Fruit fly (Drosophila melanogaster) whole organism, embryonic: ENCODE data around the gene Bicra.

Experiments
- ATbp ChIP-seq: fragments of 200-800 bp; sonication (Bioruptor generic); optimal IDR thresholded peaks from 2 replicates; lab custom pipeline; 2017; ENCODE audit warnings: missing biosample characterization, mild to moderate bottlenecking, missing genetic modification characterization, missing genetic modification reagents
- Asciz ChIP-seq: fragments of 200-800 bp; sonication (Bioruptor generic); optimal IDR thresholded peaks from 2 replicates; lab custom pipeline; 2017; ENCODE audit warnings: missing biosample characterization, mild to moderate bottlenecking, missing genetic modification characterization, missing genetic modification reagents
- CG11456 ChIP-seq: fragments of 200-800 bp; sonication (Bioruptor generic); IDR thresholded peaks from 3 replicates; pipeline ENCODE4 v1.3.6; 2022; ENCODE audit warnings: missing biosample characterization, missing genetic modification characterization
- CG12769 ChIP-seq: fragments of 200-800 bp; sonication (Bioruptor generic); optimal IDR thresholded peaks from 2 replicates; lab custom pipeline; 2019; ENCODE audit warnings: missing biosample characterization, mild to moderate bottlenecking, missing genetic modification characterization, moderate library complexity
- CG15269 ChIP-seq: fragments of 200-800 bp; sonication (Bioruptor generic); optimal IDR thresholded peaks from 2 replicates; lab custom pipeline; 2018; ENCODE audit warnings: missing biosample characterization, mild to moderate bottlenecking, missing genetic modification characterization, moderate library complexity
- CG15479 ChIP-seq: fragments of 200-800 bp; sonication (Bioruptor generic); optimal IDR thresholded peaks from 3 replicates; lab custom pipeline; 2019; ENCODE audit warnings: missing biosample characterization, mild to moderate bottlenecking, missing genetic modification characterization, moderate library complexity
- CG15514 ChIP-seq: fragments of 200-800 bp; sonication (Bioruptor generic); optimal IDR thresholded peaks from 3 replicates; lab custom pipeline; 2017; ENCODE audit warnings: missing biosample characterization, missing genetic modification characterization, mild to moderate bottlenecking, moderate library complexity, missing genetic modification reagents
- CG17328 ChIP-seq: fragments of 200-800 bp; sonication (Bioruptor generic); IDR thresholded peaks from 2 replicates; pipeline ENCODE4 v1.3.6; 2022; ENCODE audit warnings: missing biosample characterization, missing genetic modification characterization
- CG17359 ChIP-seq: fragments of 200-800 bp; sonication (Bioruptor generic); optimal IDR thresholded peaks from 3 replicates; lab custom pipeline; 2018; ENCODE audit warnings: missing biosample characterization, mild to moderate bottlenecking, missing genetic modification characterization, moderate library complexity
- CG18476 ChIP-seq: fragments of 200-800 bp; sonication (Bioruptor generic); optimal IDR thresholded peaks from 2 replicates; lab custom pipeline; 2016; ENCODE audit warnings: missing biosample characterization, mild to moderate bottlenecking, missing genetic modification characterization
- CG2678 ChIP-seq: fragments of 200-800 bp; sonication (Bioruptor generic); optimal IDR thresholded peaks from 3 replicates; lab custom pipeline; 2019; ENCODE audit warnings: missing biosample characterization, mild to moderate bottlenecking, missing genetic modification characterization, moderate library complexity
- CG5953 ChIP-seq: fragments of 200-800 bp; sonication (Bioruptor generic); IDR thresholded peaks from 2 replicates; pipeline ENCODE4 v1.3.6; 2022; ENCODE audit warnings: missing biosample characterization, missing genetic modification characterization
- CG6175 ChIP-seq: fragments of 200-800 bp; sonication (Bioruptor generic); IDR thresholded peaks from 3 replicates; pipeline ENCODE4 v1.3.6; 2022; ENCODE audit warnings: missing biosample characterization, missing genetic modification characterization
- CG8290 ChIP-seq, 3 experiments: fragments of 200-800 bp; sonication (Bioruptor generic); optimal IDR thresholded peaks; 2 replicates each; lab custom pipeline; 2016 to 2019; ENCODE audit warnings: missing biosample characterization in 3 of 3, missing genetic modification characterization in 3 of 3, mild to moderate bottlenecking in 2 of 3, moderate library complexity in 1 of 3
- Camta ChIP-seq: fragments of 200-800 bp; sonication (Bioruptor generic); optimal IDR thresholded peaks from 2 replicates; lab custom pipeline; 2016; ENCODE audit warnings: missing biosample characterization, missing genetic modification characterization
- Dref ChIP-seq: fragments of 200-800 bp; sonication (Bioruptor generic); IDR thresholded peaks from 2 replicates; pipeline ENCODE4 v1.3.6; 2022; ENCODE audit warnings: missing biosample characterization, missing genetic modification characterization
- Drgx ChIP-seq: fragments of 200-800 bp; sonication (Bioruptor generic); IDR thresholded peaks from 2 replicates; pipeline ENCODE4 v1.3.6; 2022; ENCODE audit warnings: missing biosample characterization, missing genetic modification characterization
- E2f2 ChIP-seq: fragments of 200-800 bp; sonication (Bioruptor generic); IDR thresholded peaks from 2 replicates; pipeline ENCODE4 v1.3.6; 2022; ENCODE audit warnings: missing biosample characterization, missing genetic modification characterization
- HLH3B ChIP-seq: fragments of 200-800 bp; sonication (Bioruptor generic); IDR thresholded peaks from 2 replicates; pipeline ENCODE4 v1.3.6; 2022; ENCODE audit warnings: missing biosample characterization, missing genetic modification characterization
- Hmr ChIP-seq: fragments of 200-800 bp; sonication (Bioruptor generic); optimal IDR thresholded peaks from 3 replicates; lab custom pipeline; 2017; ENCODE audit warnings: mild to moderate bottlenecking, missing biosample characterization, missing genetic modification reagents, missing genetic modification characterization
- Hr51 ChIP-seq, 2 experiments: fragments of 200-800 bp; sonication (Bioruptor generic); optimal IDR thresholded peaks; 2 replicates in 1 of 2; 3 replicates in 1 of 2; lab custom pipeline; 2016 to 2018; ENCODE audit warnings: missing biosample characterization in 2 of 2, missing genetic modification characterization in 2 of 2, mild to moderate bottlenecking in 1 of 2, moderate library complexity in 1 of 2
- Rfx ChIP-seq: fragments of 200-800 bp; sonication (Bioruptor generic); IDR thresholded peaks from 2 replicates; pipeline ENCODE4 v1.3.6; 2022; ENCODE audit warnings: missing biosample characterization, missing genetic modification characterization
- Taf1 ChIP-seq: fragments of 200-800 bp; sonication (Bioruptor generic); IDR thresholded peaks from 2 replicates; pipeline ENCODE4 v1.3.6; 2022; ENCODE audit warnings: missing biosample characterization, missing genetic modification characterization
- ara ChIP-seq: fragments of 200-800 bp; sonication (Bioruptor generic); IDR thresholded peaks from 2 replicates; pipeline ENCODE4 v1.3.6; 2022; ENCODE audit warnings: missing biosample characterization, missing genetic modification characterization
- bbx ChIP-seq: fragments of 200-800 bp; sonication (Bioruptor generic); IDR thresholded peaks from 2 replicates; pipeline ENCODE4 v1.3.6; 2022; ENCODE audit warnings: missing biosample characterization, missing genetic modification characterization; ENCODE audit not compliant: partially characterized antibody
- btn ChIP-seq: fragments of 200-800 bp; sonication (Bioruptor generic); optimal IDR thresholded peaks from 2 replicates; lab custom pipeline; 2016; ENCODE audit warnings: missing biosample characterization, missing genetic modification characterization
- chinmo ChIP-seq: fragments of 200-800 bp; sonication (Bioruptor generic); IDR thresholded peaks from 4 replicates; pipeline ENCODE4 v1.3.6; 2022; ENCODE audit warnings: missing biosample characterization, missing genetic modification characterization; ENCODE audit not compliant: partially characterized antibody
- crc ChIP-seq: fragments of 200-800 bp; sonication (Bioruptor generic); optimal IDR thresholded peaks from 2 replicates; lab custom pipeline; 2016; ENCODE audit warnings: missing biosample characterization, missing genetic modification characterization
- fd102C ChIP-seq: fragments of 200-800 bp; sonication (Bioruptor generic); optimal IDR thresholded peaks from 2 replicates; lab custom pipeline; 2018; ENCODE audit warnings: missing biosample characterization, mild to moderate bottlenecking, missing genetic modification characterization, moderate library complexity
- fd3F ChIP-seq: fragments of 200-800 bp; sonication (Bioruptor generic); optimal IDR thresholded peaks from 2 replicates; lab custom pipeline; 2018; ENCODE audit warnings: missing biosample characterization, mild to moderate bottlenecking, missing genetic modification characterization, moderate library complexity
- hkb ChIP-seq, 2 experiments: fragments of 200-800 bp in 1 of 2; fragments of >200 bp in 1 of 2; sonication (Bioruptor generic) in 1 of 2; IDR thresholded peaks in 1 of 2; optimal IDR thresholded peaks in 1 of 2; 2 replicates each; pipeline versions ENCODE4 v1.3.6 to Lab custom; 2017 to 2022; ENCODE audit warnings: missing biosample characterization in 1 of 2, missing genetic modification characterization in 1 of 2
- lab ChIP-seq: fragments of 200-800 bp; sonication (Bioruptor generic); optimal IDR thresholded peaks from 3 replicates; lab custom pipeline; 2017; ENCODE audit warnings: missing biosample characterization, missing genetic modification characterization, mild to moderate bottlenecking, moderate library complexity, missing genetic modification reagents
- nom ChIP-seq: fragments of 200-800 bp; sonication (Bioruptor generic); optimal IDR thresholded peaks from 2 replicates; lab custom pipeline; 2017; ENCODE audit warnings: missing biosample characterization, missing genetic modification characterization, mild to moderate bottlenecking, moderate library complexity, missing genetic modification reagents
- pan ChIP-seq, 4 experiments: fragments of >200 bp in 3 of 4; fragments of 200-800 bp in 1 of 4; sonication (Bioruptor generic) in 1 of 4; optimal IDR thresholded peaks in 3 of 4; IDR thresholded peaks in 1 of 4; 2 replicates each; pipeline versions ENCODE4 v1.3.6 to Lab custom; 2017 to 2022; ENCODE audit warnings: missing biosample characterization in 2 of 4, missing genetic modification characterization in 2 of 4, mixed read lengths in 1 of 4
- rib ChIP-seq: fragments of 200-800 bp; sonication (Bioruptor generic); IDR thresholded peaks from 2 replicates; pipeline ENCODE4 v1.3.6; 2022; ENCODE audit warnings: missing biosample characterization, missing genetic modification characterization
- row ChIP-seq: fragments of 200-800 bp; sonication (Bioruptor generic); IDR thresholded peaks from 3 replicates; pipeline ENCODE4 v1.3.6; 2022; ENCODE audit warnings: missing biosample characterization, missing genetic modification characterization
- sd ChIP-seq: fragments of 200-800 bp; sonication (Bioruptor generic); optimal IDR thresholded peaks from 3 replicates; lab custom pipeline; 2018; ENCODE audit warnings: missing biosample characterization, mild to moderate bottlenecking, missing genetic modification characterization, moderate library complexity
- seq ChIP-seq: fragments of 200-800 bp; sonication (Bioruptor generic); IDR thresholded peaks from 2 replicates; pipeline ENCODE4 v1.3.6; 2022; ENCODE audit warnings: missing biosample characterization, missing genetic modification characterization
- slbo ChIP-seq: fragments of 200-800 bp; sonication (Bioruptor generic); IDR thresholded peaks from 2 replicates; pipeline ENCODE4 v1.3.6; 2022; ENCODE audit warnings: missing biosample characterization, missing genetic modification characterization

The Bicra gene

dm6 chr3R:29077572-29077971 lies 14.7 kb downstream of the Bicra start (continued):
- TF ChIP-seq hkb (optimal IDR thresholded peaks at IDR 0.05; lab: Kevin White, UChicago) (no peak), hkb (GFP tag; IDR thresholded peaks at IDR 0.05; lab: Robert Waterston, UW) (peak; percentile 46; the same call in 1 of the 2 replicates), bbx (GFP tag; lab: Robert Waterston, UW) (no peak), Taf1 (no peak), CG15269 (peak; percentile 13), rib (0 out of 2 replicates have a peak, but pooled peaks have one; percentile 12), Hmr (peak; percentile 34), ara (GFP tag; lab: Robert Waterston, UW) (peak; percentile 17; the same call in 1 of the 2 replicates), Rfx (GFP tag; lab: Robert Waterston, UW) (0 out of 2 replicates have a peak, but pooled peaks have one; percentile 28), slbo (0 out of 2 replicates have a peak, but pooled peaks have one; percentile 24), E2f2 (GFP tag; lab: Robert Waterston, UW) (no peak), row (GFP tag; lab: Robert Waterston, UW) (0 out of 3 replicates have a peak, but pooled peaks have one; percentile 11), fd3F (GFP tag; lab: Kevin White, UChicago) (no peak), HLH3B (GFP tag; lab: Robert Waterston, UW) (no peak), nom (GFP tag; lab: Kevin White, UChicago) (no peak), Hr51 (GFP tag; optimal IDR thresholded peaks at IDR 0.05; lab: Kevin White, UChicago) (no peak), sd (peak; percentile 31), CG11456 (0 out of 3 replicates have a peak, but pooled peaks have one; percentile 14), chinmo (0 out of 4 replicates have a peak, but pooled peaks have one; percentile 6), ATbp (GFP tag; lab: Kevin White, UChicago) (peak; percentile 36), Drgx (GFP tag; lab: Robert Waterston, UW) (0 out of 2 replicates have a peak, but pooled peaks have one; percentile 6), pan (optimal IDR thresholded peaks at IDR 0.05; lab: Kevin White, UChicago) (no peak), pan (GFP tag; optimal IDR thresholded peaks at IDR 0.05 in 1 of 2, IDR thresholded peaks at IDR 0.05 in 1 of 2) (peak in 1 of 2 experiments; percentile 6), fd102C (GFP tag; lab: Kevin White, UChicago) (no peak), Camta (no peak), CG15479 (peak; percentile 12), crc (GFP tag; lab: Kevin White, UChicago) (no peak), CG12769 (tag; lab: Kevin White, UChicago) (peak; percentile 34), CG8290 (GFP tag; optimal IDR thresholded peaks at IDR 0.05; lab: Kevin White, UChicago) (no peak), CG8290 (tag; optimal IDR thresholded peaks at IDR 0.05; lab: Kevin White, UChicago) (peak in 1 of 2 experiments; percentile 36), CG18476 (peak; percentile 35), CG6175 (GFP tag; lab: Robert Waterston, UW) (peak; percentile 59; the same call in 1 of the 3 replicates), lab (GFP tag; lab: Kevin White, UChicago) (peak; percentile 27), Asciz (peak; percentile 13), Dref (GFP tag; lab: Robert Waterston, UW) (no peak), seq (peak; percentile 52), CG15514 (GFP tag; lab: Kevin White, UChicago) (no peak), btn (no peak), CG5953 (GFP tag; lab: Robert Waterston, UW) (0 out of 2 replicates have a peak, but pooled peaks have one; percentile 30), CG17328 (GFP tag; lab: Robert Waterston, UW) (no peak), CG2678 (peak; percentile 22), CG17359 (peak; percentile 15)
- TF ChIP-seq, all 482 proteins: peak for 37
